Worm (Caenorhabditis elegans): Measurements from ENCODE around the gene srx-41.
A peak's percentile ranks its signal among the peaks of the same experiment; 100 is the strongest.

Gene srx-41

ce11 chrV:3634293-3635016 lies 2.5 kb downstream of the srx-41 start (continued):
- TF ChIP-seq Y67H2A.10 (GFP tag; conservative IDR thresholded peaks at IDR 0.05) (no peak), snpc-4 (GFP tag; optimal IDR thresholded peaks at IDR 0.05) (no peak), snpc-4 (tag; optimal IDR thresholded peaks at IDR 0.05) (peak in 3 of 4 experiments; percentile 55 to 75 (median 64)), Y56A3A.18 (GFP tag; IDR thresholded peaks at IDR 0.05) (peak; percentile 34; the same call in 1 of the 2 replicates), lsy-27 (tag; optimal IDR thresholded peaks at IDR 0.05; ENCODE audit: borderline replicate concordance, insufficient read depth) (no peak), somi-1 (GFP tag; optimal IDR thresholded peaks at IDR 0.05) (no peak), gei-17 (GFP tag; optimal IDR thresholded peaks at IDR 0.05) (no peak), pbrm-1 (GFP tag; IDR thresholded peaks at IDR 0.05) (no peak), B0261.1 (tag; optimal IDR thresholded peaks at IDR 0.05) (no peak), tlf-1 (GFP tag; optimal IDR thresholded peaks at IDR 0.05) (peak; percentile 62), unc-130 (GFP tag; optimal IDR thresholded peaks at IDR 0.05) (no peak), nhr-80 (tag; optimal IDR thresholded peaks at IDR 0.05) (peak; percentile 75), hlh-26 (GFP tag; conservative IDR thresholded peaks at IDR 0.05) (no peak), ekl-4 (GFP tag; IDR thresholded peaks at IDR 0.05) (0 out of 2 replicates have a peak, but pooled peaks have one; percentile 40), chd-7 (tag; optimal IDR thresholded peaks at IDR 0.05) (peak; percentile 64), tbp1 (GFP tag; optimal IDR thresholded peaks at IDR 0.05) (peak; percentile 41), pha-4 (tag; optimal IDR thresholded peaks at IDR 0.05) (no peak), lin-26 (GFP tag; IDR thresholded peaks at IDR 0.05) (no peak), ceh-79 (tag; optimal IDR thresholded peaks at IDR 0.05) (no peak), F33H1.4 (GFP tag; IDR thresholded peaks at IDR 0.05) (no peak), hlh-12 (tag; optimal IDR thresholded peaks at IDR 0.05) (no peak), ceh-58 (GFP tag; IDR thresholded peaks at IDR 0.05) (no peak), D2030.7 (GFP tag; IDR thresholded peaks at IDR 0.05) (no peak), attf-3 (GFP tag; conservative IDR thresholded peaks at IDR 0.05) (no peak), C06A6.2 (GFP tag; conservative IDR thresholded peaks at IDR 0.05) (no peak), rpc-1 (optimal IDR thresholded peaks at IDR 0.05) (no peak), rpc-1 (tag; optimal IDR thresholded peaks at IDR 0.05) (no peak), F49E8.2 (tag; optimal IDR thresholded peaks at IDR 0.05; ENCODE audit: insufficient read depth) (no peak), F55B11.4 (tag; optimal IDR thresholded peaks at IDR 0.05; ENCODE audit: borderline replicate concordance, insufficient read depth) (no peak), rec-8 (tag; optimal IDR thresholded peaks at IDR 0.05) (no peak), B0035.1 (tag; optimal IDR thresholded peaks at IDR 0.05) (no peak), sptf-2 (GFP tag; optimal IDR thresholded peaks at IDR 0.05) (no peak), athp-1 (tag; optimal IDR thresholded peaks at IDR 0.05) (peak; percentile 3), ztf-6 (GFP tag; IDR thresholded peaks at IDR 0.05) (no peak), repo-1 (tag; optimal IDR thresholded peaks at IDR 0.05) (peak; percentile 75), ztf-26 (tag; optimal IDR thresholded peaks at IDR 0.05) (no peak), let-607 (tag; optimal IDR thresholded peaks at IDR 0.05) (peak in 1 of 2 experiments; percentile 36), B0336.3 (GFP tag; IDR thresholded peaks at IDR 0.05) (peak; percentile 92), zfh-2 (GFP tag; conservative IDR thresholded peaks at IDR 0.05) (no peak), cebp-1 (GFP tag; IDR thresholded peaks at IDR 0.05) (no peak), cebp-1 (tag; optimal IDR thresholded peaks at IDR 0.05) (peak; percentile 54), F10E7.11 (tag; optimal IDR thresholded peaks at IDR 0.05) (no peak), attf-5 (GFP tag; optimal IDR thresholded peaks at IDR 0.05) (peak; percentile 48), ztf-18 (tag; optimal IDR thresholded peaks at IDR 0.05) (no peak), ztf-28 (GFP tag; IDR thresholded peaks at IDR 0.05) (no peak), hmg-20 (GFP tag; IDR thresholded peaks at IDR 0.05) (no peak), F39B2.1 (GFP tag; IDR thresholded peaks at IDR 0.05) (0 out of 2 replicates have a peak, but pooled peaks have one; percentile 62), mes-4 (tag; optimal IDR thresholded peaks at IDR 0.05) (no peak)

Measured in whole organism, young adult.